Worm (Caenorhabditis elegans) whole organism, late embryonic: ENCODE results near the gene acn-1.

Source experiments
- ceh-19 ChIP-seq: fragments of 200-800 bp; sonication (Bioruptor generic); optimal IDR thresholded peaks from 2 replicates; lab custom pipeline; 2018; ENCODE audit warnings: mild to moderate bottlenecking, missing genetic modification characterization, missing compliant biosample characterization
- ets-4 ChIP-seq: sonication (generic microtip); optimal IDR thresholded peaks from 2 replicates; lab custom pipeline; 2016; ENCODE audit warnings: missing genetic modification characterization, missing compliant biosample characterization

ce11 chrX:5100738-5101379 lies 4.0 kb upstream of the acn-1 start, which contains the start of gene vit-2:
- TF ChIP-seq ets-4 (tag; lab: Kevin White, UChicago) (no peak), ceh-19 (GFP tag; lab: Kevin White, UChicago) (no peak)
